Fruit fly (Drosophila melanogaster) whole organism, embryonic: Measurements from ENCODE around the gene CG7065.

ENCODE experiments used
- B-H1 ChIP-seq: fragments of 200-800 bp; sonication (Bioruptor generic); IDR thresholded peaks from 3 replicates; pipeline ENCODE4 v1.3.6; 2022; ENCODE audit warnings: missing biosample characterization, missing genetic modification characterization
- B-H2 ChIP-seq: fragments of 200-800 bp; sonication (Bioruptor generic); optimal IDR thresholded peaks from 2 replicates; lab custom pipeline; 2018; ENCODE audit warnings: missing biosample characterization, mild to moderate bottlenecking, missing genetic modification characterization
- CG10209 ChIP-seq: fragments of 200-800 bp; sonication (Bioruptor generic); optimal IDR thresholded peaks from 3 replicates; lab custom pipeline; 2017; ENCODE audit warnings: missing biosample characterization, mild to moderate bottlenecking, missing genetic modification characterization, missing genetic modification reagents
- CG11696 ChIP-seq: fragments of 200-800 bp; sonication (Bioruptor generic); IDR thresholded peaks from 2 replicates; pipeline ENCODE4 v1.3.6; 2022; ENCODE audit warnings: missing biosample characterization, missing genetic modification characterization
- CG12299 ChIP-seq: fragments of 200-800 bp; sonication (Bioruptor generic); optimal IDR thresholded peaks from 2 replicates; lab custom pipeline; 2018; ENCODE audit warnings: missing biosample characterization, mild to moderate bottlenecking, missing genetic modification characterization
- CG13775 ChIP-seq: fragments of 200-800 bp; sonication (Bioruptor generic); optimal IDR thresholded peaks from 3 replicates; lab custom pipeline; 2017; ENCODE audit warnings: missing biosample characterization, mild to moderate bottlenecking, missing genetic modification characterization
- CG14050 ChIP-seq: fragments of 200-800 bp; sonication (Bioruptor generic); IDR thresholded peaks from 3 replicates; pipeline ENCODE4 v1.3.6; 2022; ENCODE audit warnings: missing biosample characterization, missing genetic modification characterization
- CG14860 ChIP-seq: fragments of 200-800 bp; sonication (Bioruptor generic); IDR thresholded peaks from 3 replicates; pipeline ENCODE4 v1.3.6; 2022; ENCODE audit warnings: missing biosample characterization, missing genetic modification characterization; ENCODE audit not compliant: partially characterized antibody
- CG15479 ChIP-seq: fragments of 200-800 bp; sonication (Bioruptor generic); optimal IDR thresholded peaks from 3 replicates; lab custom pipeline; 2019; ENCODE audit warnings: missing biosample characterization, mild to moderate bottlenecking, missing genetic modification characterization, moderate library complexity
- CG18262 ChIP-seq: fragments of 200-800 bp; optimal IDR thresholded peaks from 3 replicates; lab custom pipeline; 2019; ENCODE audit warnings: missing biosample characterization, mild to moderate bottlenecking, missing genetic modification characterization, moderate library complexity
- CG18764 ChIP-seq: fragments of 200-800 bp; sonication (Bioruptor generic); optimal IDR thresholded peaks from 3 replicates; lab custom pipeline; 2016; ENCODE audit warnings: missing biosample characterization, missing genetic modification characterization
- CG2678 ChIP-seq: fragments of 200-800 bp; sonication (Bioruptor generic); optimal IDR thresholded peaks from 3 replicates; lab custom pipeline; 2019; ENCODE audit warnings: missing biosample characterization, mild to moderate bottlenecking, missing genetic modification characterization, moderate library complexity
- CG3065 ChIP-seq: fragments of 200-800 bp; sonication (Bioruptor generic); optimal IDR thresholded peaks from 2 replicates; lab custom pipeline; 2016; ENCODE audit warnings: missing biosample characterization, missing genetic modification characterization
- CG31441 ChIP-seq: fragments of 200-800 bp; sonication (Bioruptor generic); IDR thresholded peaks from 2 replicates; pipeline ENCODE4 v1.3.6; 2022; ENCODE audit warnings: missing biosample characterization, missing genetic modification characterization
- CG43689 ChIP-seq: fragments of 200-800 bp; sonication (Bioruptor generic); IDR thresholded peaks from 2 replicates; pipeline ENCODE4 v1.3.6; 2022; ENCODE audit warnings: missing biosample characterization, missing genetic modification characterization
- CG5953 ChIP-seq: fragments of 200-800 bp; sonication (Bioruptor generic); IDR thresholded peaks from 2 replicates; pipeline ENCODE4 v1.3.6; 2022; ENCODE audit warnings: missing biosample characterization, missing genetic modification characterization
- CG6813 ChIP-seq: fragments of 200-800 bp; sonication (Bioruptor generic); optimal IDR thresholded peaks from 2 replicates; lab custom pipeline; 2017; ENCODE audit warnings: missing biosample characterization, missing genetic modification characterization, mild to moderate bottlenecking, moderate library complexity, missing genetic modification reagents
- CG9932 ChIP-seq: fragments of 200-800 bp; sonication (Bioruptor generic); IDR thresholded peaks from 2 replicates; pipeline ENCODE4 v1.3.6; 2022; ENCODE audit warnings: missing biosample characterization, missing genetic modification characterization
- CHES-1-like ChIP-seq: fragments of 200-800 bp; sonication (Bioruptor generic); optimal IDR thresholded peaks from 2 replicates; lab custom pipeline; 2016; ENCODE audit warnings: missing biosample characterization, missing genetic modification characterization
- Chrac-16 ChIP-seq: fragments of 200-800 bp; sonication (Bioruptor generic); optimal IDR thresholded peaks from 3 replicates; lab custom pipeline; 2016; ENCODE audit warnings: missing biosample characterization, missing genetic modification characterization
- Deaf1 ChIP-seq: fragments of 200-800 bp; optimal IDR thresholded peaks from 3 replicates; lab custom pipeline; 2019; ENCODE audit warnings: missing biosample characterization, mild to moderate bottlenecking, missing genetic modification characterization, moderate library complexity
- Fer3 ChIP-seq: fragments of 200-800 bp; sonication (Bioruptor generic); optimal IDR thresholded peaks from 2 replicates; lab custom pipeline; 2018; ENCODE audit warnings: missing biosample characterization, mild to moderate bottlenecking, missing genetic modification characterization, moderate library complexity
- Lhr ChIP-seq: fragments of 200-800 bp; sonication (Bioruptor generic); optimal IDR thresholded peaks from 3 replicates; lab custom pipeline; 2017; ENCODE audit warnings: mild to moderate bottlenecking, missing biosample characterization, missing genetic modification reagents, missing genetic modification characterization
- Med ChIP-seq: fragments of 200-800 bp; sonication (Bioruptor generic); peaks from one replicate; lab custom pipeline; 2016; ENCODE audit warnings: missing biosample characterization, missing genetic modification characterization, mild to moderate bottlenecking, inconsistent platforms, moderate library complexity
- Six4 ChIP-seq: fragments of 200-800 bp; sonication (Bioruptor generic); optimal IDR thresholded peaks from 2 replicates; lab custom pipeline; 2016; ENCODE audit warnings: missing biosample characterization, missing genetic modification characterization
- Spps ChIP-seq: fragments of 200-800 bp; sonication (Bioruptor generic); optimal IDR thresholded peaks from 2 replicates; lab custom pipeline; 2018; ENCODE audit warnings: missing biosample characterization, mild to moderate bottlenecking, missing genetic modification characterization
- Xbp1 ChIP-seq: fragments of 200-800 bp; sonication (Bioruptor generic); optimal IDR thresholded peaks from 3 replicates; lab custom pipeline; 2016; ENCODE audit warnings: missing biosample characterization, mild to moderate bottlenecking, missing genetic modification characterization
- bigmax ChIP-seq: fragments of 200-800 bp; sonication (Bioruptor generic); optimal IDR thresholded peaks from 2 replicates; lab custom pipeline; 2018; ENCODE audit warnings: missing biosample characterization, mild to moderate bottlenecking, missing genetic modification characterization
- chinmo ChIP-seq: fragments of 200-800 bp; sonication (Bioruptor generic); IDR thresholded peaks from 4 replicates; pipeline ENCODE4 v1.3.6; 2022; ENCODE audit warnings: missing biosample characterization, missing genetic modification characterization; ENCODE audit not compliant: partially characterized antibody
- chm ChIP-seq: fragments of 200-800 bp; sonication (Bioruptor generic); IDR thresholded peaks from 2 replicates; pipeline ENCODE4 v1.3.6; 2022; ENCODE audit warnings: missing biosample characterization, missing genetic modification characterization
- fd102C ChIP-seq: fragments of 200-800 bp; sonication (Bioruptor generic); optimal IDR thresholded peaks from 2 replicates; lab custom pipeline; 2018; ENCODE audit warnings: missing biosample characterization, mild to moderate bottlenecking, missing genetic modification characterization, moderate library complexity
- fru ChIP-seq: fragments of >200 bp; optimal IDR thresholded peaks from 2 replicates; lab custom pipeline; 2017
- gro ChIP-seq: fragments of 200-800 bp; sonication (Bioruptor generic); optimal IDR thresholded peaks from 2 replicates; lab custom pipeline; 2016; ENCODE audit warnings: missing biosample characterization, missing genetic modification characterization
- hb ChIP-seq: fragments of 200-800 bp; sonication (Bioruptor generic); IDR thresholded peaks from 3 replicates; pipeline ENCODE4 v1.3.6; 2022; ENCODE audit warnings: missing biosample characterization, missing genetic modification characterization; ENCODE audit not compliant: partially characterized antibody
- jigr1 ChIP-seq: fragments of 200-800 bp; sonication (Bioruptor generic); IDR thresholded peaks from 3 replicates; pipeline ENCODE4 v1.3.6; 2022; ENCODE audit warnings: missing biosample characterization, missing genetic modification characterization
- jumu ChIP-seq: fragments of 200-800 bp; sonication (Bioruptor generic); optimal IDR thresholded peaks from 3 replicates; lab custom pipeline; 2016; ENCODE audit warnings: missing biosample characterization, missing genetic modification characterization
- mirr ChIP-seq: fragments of 200-800 bp; sonication (Bioruptor generic); optimal IDR thresholded peaks from 3 replicates; lab custom pipeline; 2018; ENCODE audit warnings: missing biosample characterization, mild to moderate bottlenecking, missing genetic modification characterization
- nmo ChIP-seq: fragments of 200-800 bp; sonication (Bioruptor generic); optimal IDR thresholded peaks from 2 replicates; lab custom pipeline; 2018; ENCODE audit warnings: missing biosample characterization, mild to moderate bottlenecking, missing genetic modification characterization, moderate library complexity
- p53 ChIP-seq: fragments of 200-800 bp; sonication (Bioruptor generic); optimal IDR thresholded peaks from 2 replicates; lab custom pipeline; 2016; ENCODE audit warnings: missing biosample characterization, missing genetic modification characterization
- pb ChIP-seq: fragments of 200-800 bp; sonication (Bioruptor generic); optimal IDR thresholded peaks from 3 replicates; lab custom pipeline; 2016; ENCODE audit warnings: missing biosample characterization, missing genetic modification characterization
- pho ChIP-seq: fragments of 200-800 bp; sonication (Bioruptor generic); optimal IDR thresholded peaks from 2 replicates; lab custom pipeline; 2016; ENCODE audit warnings: missing biosample characterization, missing genetic modification characterization
- pzg ChIP-seq: fragments of 200-800 bp; sonication (Bioruptor generic); optimal IDR thresholded peaks from 3 replicates; lab custom pipeline; 2018; ENCODE audit warnings: missing biosample characterization, mild to moderate bottlenecking, missing genetic modification characterization, moderate library complexity
- schlank ChIP-seq: fragments of 200-800 bp; sonication (Bioruptor generic); optimal IDR thresholded peaks from 2 replicates; lab custom pipeline; 2018; ENCODE audit warnings: missing biosample characterization, mild to moderate bottlenecking, missing genetic modification characterization
- sima ChIP-seq: fragments of 200-800 bp; sonication (Bioruptor generic); optimal IDR thresholded peaks from 2 replicates; lab custom pipeline; 2016; ENCODE audit warnings: missing biosample characterization, missing genetic modification characterization
- sob ChIP-seq: fragments of 200-800 bp; sonication (Bioruptor generic); IDR thresholded peaks from 2 replicates; pipeline ENCODE4 v1.3.6; 2022; ENCODE audit warnings: missing biosample characterization, missing genetic modification characterization
- sqz ChIP-seq: fragments of 200-800 bp; sonication (Bioruptor generic); optimal IDR thresholded peaks from 3 replicates; lab custom pipeline; 2018; ENCODE audit warnings: missing biosample characterization, mild to moderate bottlenecking, missing genetic modification characterization
- ssp ChIP-seq: fragments of 200-800 bp; sonication (Bioruptor generic); IDR thresholded peaks from 2 replicates; pipeline ENCODE4 v1.3.6; 2022; ENCODE audit warnings: missing biosample characterization, missing genetic modification characterization
- ttk ChIP-seq: fragments of 200-800 bp; sonication (Bioruptor generic); IDR thresholded peaks from 2 replicates; pipeline ENCODE4 v2.1.2; 2022; ENCODE audit warnings: missing biosample characterization, missing genetic modification characterization
- unpg ChIP-seq: fragments of 200-800 bp; sonication (Bioruptor generic); optimal IDR thresholded peaks from 3 replicates; lab custom pipeline; 2018; ENCODE audit warnings: missing biosample characterization, mild to moderate bottlenecking, missing genetic modification characterization, moderate library complexity

Gene CG7065

DNA sequence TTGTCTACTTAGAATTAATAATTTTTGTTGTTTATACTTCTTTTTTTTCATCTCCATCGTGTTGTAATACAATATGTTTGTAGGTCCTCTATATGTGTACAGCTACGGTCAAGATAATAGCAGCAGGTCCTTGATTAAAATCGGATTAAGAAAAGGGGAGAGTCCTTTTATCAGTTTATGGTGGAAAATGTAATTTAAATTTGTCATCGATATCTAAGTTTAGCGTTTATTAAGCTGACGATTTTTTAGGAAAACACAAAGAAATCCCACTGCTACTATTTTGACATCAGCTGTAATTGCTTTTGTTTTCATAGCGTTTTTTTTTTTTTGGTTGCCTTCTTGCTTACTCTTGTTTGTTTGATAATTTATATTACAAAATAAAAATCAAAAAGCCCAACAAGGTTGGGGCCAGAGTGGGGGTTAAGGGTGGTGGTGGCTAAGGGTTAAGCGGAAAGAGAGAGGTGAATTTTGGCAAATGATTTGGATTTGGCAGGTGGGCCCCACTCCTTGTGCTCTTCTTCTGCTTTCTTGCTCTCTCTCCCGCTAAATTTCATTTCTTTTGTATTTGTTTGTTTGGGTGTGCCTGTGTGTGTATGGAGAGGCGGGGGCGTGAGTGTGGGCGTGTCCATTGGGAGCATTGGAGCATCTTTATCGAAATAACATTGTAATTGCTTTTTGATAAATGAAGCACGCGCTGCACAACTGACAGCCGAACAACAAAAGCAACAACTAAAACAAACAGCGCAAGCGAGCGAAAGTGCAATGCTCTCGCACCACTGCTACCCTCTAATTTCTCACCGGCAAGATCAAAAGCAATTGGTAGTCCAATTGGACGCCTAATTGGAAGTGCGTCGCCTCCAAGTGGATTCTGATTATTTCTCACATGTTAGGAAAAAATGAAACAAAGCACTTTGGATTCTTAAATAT lies 21.2 kb upstream of the CG7065 start (continued):
- TF ChIP-seq chm (no peak), jigr1 (no peak), CG2678 (tag; lab: Kevin White, UChicago) (peak; percentile 67), pzg (GFP tag; lab: Kevin White, UChicago) (no peak), CHES-1-like (no peak), Xbp1 (GFP tag; lab: Kevin White, UChicago) (peak; percentile 45), CG43689 (no peak), p53 (GFP tag; lab: Kevin White, UChicago) (no peak), Lhr (GFP tag; lab: Kevin White, UChicago) (no peak), sob (GFP tag; lab: Robert Waterston, UW) (peak; percentile 19; the same call in 1 of the 2 replicates), Chrac-16 (GFP tag; lab: Kevin White, UChicago) (no peak), unpg (GFP tag; lab: Kevin White, UChicago) (peak; percentile 52), CG10209 (peak; percentile 20), jumu (GFP tag; lab: Kevin White, UChicago) (no peak), pho (GFP tag; lab: Kevin White, UChicago) (peak; percentile 6), CG13775 (peak; percentile 12), ttk (no peak), gro (peak; percentile 7), pb (GFP tag; lab: Kevin White, UChicago) (no peak), CG31441 (GFP tag; lab: Robert Waterston, UW) (peak; percentile 45; the same call in 1 of the 2 replicates), CG9932 (GFP tag; lab: Robert Waterston, UW) (no peak), CG12299 (tag; lab: Kevin White, UChicago) (no peak), CG11696 (GFP tag; lab: Robert Waterston, UW) (peak; percentile 87), schlank (tag; lab: Kevin White, UChicago) (no peak), mirr (GFP tag; lab: Kevin White, UChicago) (no peak), nmo (GFP tag; lab: Kevin White, UChicago) (peak; percentile 56), Six4 (peak; percentile 32), CG18262 (tag; lab: Kevin White, UChicago) (peak; percentile 62), sima (GFP tag; lab: Kevin White, UChicago) (no peak), CG3065 (GFP tag; lab: Kevin White, UChicago) (no peak), Deaf1 (tag; lab: Kevin White, UChicago) (no peak), sqz (GFP tag; lab: Kevin White, UChicago) (no peak), fd102C (GFP tag; lab: Kevin White, UChicago) (no peak), Med (GFP tag; lab: Kevin White, UChicago) (peak; percentile 86), hb (GFP tag; lab: Robert Waterston, UW) (no peak), CG15479 (no peak), CG14860 (GFP tag; lab: Robert Waterston, UW) (no peak), CG14050 (GFP tag; lab: Robert Waterston, UW) (no peak), B-H1 (GFP tag; lab: Robert Waterston, UW) (no peak), fru (lab: Kevin White, UChicago) (no peak), CG5953 (GFP tag; lab: Robert Waterston, UW) (no peak), chinmo (GFP tag; lab: Robert Waterston, UW) (no peak), Fer3 (tag; lab: Kevin White, UChicago) (peak; percentile 50), Spps (tag; lab: Kevin White, UChicago) (no peak), ssp (no peak), bigmax (GFP tag; lab: Kevin White, UChicago) (no peak), CG18764 (GFP tag; lab: Kevin White, UChicago) (no peak), B-H2 (no peak), CG6813 (GFP tag; lab: Kevin White, UChicago) (peak; percentile 53)
